Fruit fly (Drosophila melanogaster) whole organism, embryonic: ENCODE data around the gene Trim9.

Experiments
- Bgb ChIP-seq: fragments of 200-800 bp; sonication (Bioruptor generic); IDR thresholded peaks from 2 replicates; pipeline ENCODE4 v1.3.6; 2022; ENCODE audit warnings: missing biosample characterization, missing genetic modification characterization; ENCODE audit not compliant: partially characterized antibody
- BtbVII ChIP-seq: fragments of 200-800 bp; sonication (Bioruptor generic); optimal IDR thresholded peaks from 3 replicates; lab custom pipeline; 2017; ENCODE audit warnings: missing biosample characterization, mild to moderate bottlenecking, missing genetic modification characterization
- C15 ChIP-seq: fragments of 200-800 bp; sonication (Bioruptor generic); IDR thresholded peaks from 3 replicates; pipeline ENCODE4 v1.3.6; 2022; ENCODE audit warnings: missing biosample characterization, missing genetic modification characterization
- CG10267 ChIP-seq: fragments of 200-800 bp; sonication (Bioruptor generic); optimal IDR thresholded peaks from 2 replicates; lab custom pipeline; 2018; ENCODE audit warnings: missing biosample characterization, mild to moderate bottlenecking, missing genetic modification characterization, moderate library complexity
- CG13123 ChIP-seq: fragments of 200-800 bp; sonication (Bioruptor generic); optimal IDR thresholded peaks from 2 replicates; lab custom pipeline; 2016; ENCODE audit warnings: missing biosample characterization, missing genetic modification characterization
- CG13424 ChIP-seq: fragments of 200-800 bp; sonication (Bioruptor generic); optimal IDR thresholded peaks from 2 replicates; lab custom pipeline; 2019; ENCODE audit warnings: missing biosample characterization, mild to moderate bottlenecking, missing genetic modification characterization, moderate library complexity
- CG13775 ChIP-seq: fragments of 200-800 bp; sonication (Bioruptor generic); optimal IDR thresholded peaks from 3 replicates; lab custom pipeline; 2017; ENCODE audit warnings: missing biosample characterization, mild to moderate bottlenecking, missing genetic modification characterization
- CG14441 ChIP-seq: fragments of 200-800 bp; sonication (Bioruptor generic); IDR thresholded peaks from 2 replicates; pipeline ENCODE4 v1.3.6; 2022; ENCODE audit warnings: missing biosample characterization, missing genetic modification characterization
- CG14965 ChIP-seq: fragments of 200-800 bp; sonication (Bioruptor generic); optimal IDR thresholded peaks from 2 replicates; lab custom pipeline; 2016; ENCODE audit warnings: missing biosample characterization, missing genetic modification characterization, borderline replicate concordance
- CG15011 ChIP-seq: fragments of 200-800 bp; sonication (Bioruptor generic); optimal IDR thresholded peaks from 3 replicates; lab custom pipeline; 2018; ENCODE audit warnings: missing biosample characterization, mild to moderate bottlenecking, missing genetic modification characterization
- CG15073 ChIP-seq: fragments of 200-800 bp; sonication (Bioruptor generic); optimal IDR thresholded peaks from 2 replicates; lab custom pipeline; 2016; ENCODE audit warnings: missing biosample characterization, missing genetic modification characterization
- CG15269 ChIP-seq: fragments of 200-800 bp; sonication (Bioruptor generic); optimal IDR thresholded peaks from 2 replicates; lab custom pipeline; 2018; ENCODE audit warnings: missing biosample characterization, mild to moderate bottlenecking, missing genetic modification characterization, moderate library complexity
- CG17829 ChIP-seq: fragments of 200-800 bp; optimal IDR thresholded peaks from 2 replicates; lab custom pipeline; 2019; ENCODE audit warnings: missing biosample characterization, mild to moderate bottlenecking, missing genetic modification characterization, moderate library complexity
- CG18476 ChIP-seq: fragments of 200-800 bp; sonication (Bioruptor generic); optimal IDR thresholded peaks from 2 replicates; lab custom pipeline; 2016; ENCODE audit warnings: missing biosample characterization, mild to moderate bottlenecking, missing genetic modification characterization
- CG18599 ChIP-seq: fragments of 200-800 bp; sonication (Bioruptor generic); optimal IDR thresholded peaks from 3 replicates; lab custom pipeline; 2017; ENCODE audit warnings: missing biosample characterization, missing genetic modification characterization, mild to moderate bottlenecking, moderate library complexity, missing genetic modification reagents
- CG2199 ChIP-seq: fragments of 200-800 bp; sonication (Bioruptor generic); IDR thresholded peaks from 3 replicates; pipeline ENCODE4 v1.3.6; 2022; ENCODE audit warnings: missing biosample characterization, missing genetic modification characterization
- CG2889 ChIP-seq: fragments of 200-800 bp; sonication (Bioruptor generic); IDR thresholded peaks from 3 replicates; pipeline ENCODE4 v1.3.6; 2022; ENCODE audit warnings: missing biosample characterization, missing genetic modification characterization
- CG3163 ChIP-seq: fragments of 200-800 bp; sonication (Bioruptor generic); optimal IDR thresholded peaks from 3 replicates; lab custom pipeline; 2016; ENCODE audit warnings: missing biosample characterization, missing genetic modification characterization
- CG4328 ChIP-seq: fragments of 200-800 bp; sonication (Bioruptor generic); optimal IDR thresholded peaks from 3 replicates; lab custom pipeline; 2017; ENCODE audit warnings: missing biosample characterization, missing genetic modification reagents, missing genetic modification characterization
- CG4854 ChIP-seq: fragments of 200-800 bp; sonication (Bioruptor generic); optimal IDR thresholded peaks from 2 replicates; lab custom pipeline; 2016; ENCODE audit warnings: missing biosample characterization, missing genetic modification characterization, inconsistent platforms
- CG8765 ChIP-seq: fragments of 200-800 bp; sonication (Bioruptor generic); IDR thresholded peaks from 2 replicates; pipeline ENCODE4 v1.3.6; 2022; ENCODE audit warnings: missing biosample characterization, missing genetic modification characterization
- Chrac-16 ChIP-seq: fragments of 200-800 bp; sonication (Bioruptor generic); optimal IDR thresholded peaks from 3 replicates; lab custom pipeline; 2016; ENCODE audit warnings: missing biosample characterization, missing genetic modification characterization
- Dek ChIP-seq: fragments of 200-800 bp; sonication (Bioruptor generic); optimal IDR thresholded peaks from 3 replicates; lab custom pipeline; 2019; ENCODE audit warnings: missing biosample characterization, mild to moderate bottlenecking, missing genetic modification characterization, moderate library complexity
- HHEX ChIP-seq: fragments of 200-800 bp; sonication (Bioruptor generic); optimal IDR thresholded peaks from 3 replicates; lab custom pipeline; 2017; ENCODE audit warnings: missing biosample characterization, mild to moderate bottlenecking, missing genetic modification characterization, missing genetic modification reagents
- MBD-R2 ChIP-seq: fragments of 200-800 bp; sonication (Bioruptor generic); IDR thresholded peaks from 2 replicates; pipeline ENCODE4 v1.3.6; 2022; ENCODE audit warnings: missing biosample characterization, missing genetic modification characterization
- Nf-YA ChIP-seq: fragments of 200-800 bp; sonication (Bioruptor generic); IDR thresholded peaks from 2 replicates; pipeline ENCODE4 v1.3.6; 2022; ENCODE audit warnings: missing biosample characterization, missing genetic modification characterization
- Oaz ChIP-seq: fragments of 200-800 bp; sonication (Bioruptor generic); IDR thresholded peaks from 2 replicates; pipeline ENCODE4 v1.3.6; 2022; ENCODE audit warnings: missing biosample characterization, missing genetic modification characterization
- Rfx ChIP-seq: fragments of 200-800 bp; sonication (Bioruptor generic); IDR thresholded peaks from 2 replicates; pipeline ENCODE4 v1.3.6; 2022; ENCODE audit warnings: missing biosample characterization, missing genetic modification characterization
- Side ChIP-seq: fragments of 200-800 bp; sonication (Bioruptor generic); optimal IDR thresholded peaks from 2 replicates; lab custom pipeline; 2016; ENCODE audit warnings: missing biosample characterization, missing genetic modification characterization
- Sry-β ChIP-seq: fragments of 200-800 bp; sonication (Bioruptor generic); optimal IDR thresholded peaks from 2 replicates; lab custom pipeline; 2018; ENCODE audit warnings: missing biosample characterization, mild to moderate bottlenecking, missing genetic modification characterization, moderate library complexity
- Usf ChIP-seq: fragments of 200-800 bp; sonication (Bioruptor generic); optimal IDR thresholded peaks from 2 replicates; lab custom pipeline; 2017; ENCODE audit warnings: missing genotype, missing biosample characterization, missing genetic modification characterization
- Vsx1 ChIP-seq: fragments of 200-800 bp; sonication (Bioruptor generic); optimal IDR thresholded peaks from 2 replicates; lab custom pipeline; 2017; ENCODE audit warnings: missing biosample characterization, mild to moderate bottlenecking, missing genetic modification characterization, missing genetic modification reagents
- ab ChIP-seq: fragments of 200-800 bp; sonication (Bioruptor generic); optimal IDR thresholded peaks from 2 replicates; lab custom pipeline; 2016; ENCODE audit warnings: missing biosample characterization, missing genetic modification characterization
- az2 ChIP-seq: fragments of 200-800 bp; sonication (Bioruptor generic); optimal IDR thresholded peaks from 3 replicates; lab custom pipeline; 2016; ENCODE audit warnings: missing biosample characterization, missing genetic modification characterization
- bbx ChIP-seq: fragments of 200-800 bp; sonication (Bioruptor generic); IDR thresholded peaks from 2 replicates; pipeline ENCODE4 v1.3.6; 2022; ENCODE audit warnings: missing biosample characterization, missing genetic modification characterization; ENCODE audit not compliant: partially characterized antibody
- crc ChIP-seq: fragments of 200-800 bp; sonication (Bioruptor generic); optimal IDR thresholded peaks from 2 replicates; lab custom pipeline; 2016; ENCODE audit warnings: missing biosample characterization, missing genetic modification characterization
- fd64A ChIP-seq: fragments of 200-800 bp; sonication (Bioruptor generic); optimal IDR thresholded peaks from 3 replicates; lab custom pipeline; 2018; ENCODE audit warnings: missing biosample characterization, mild to moderate bottlenecking, missing genetic modification characterization
- gt ChIP-seq: fragments of 200-800 bp; sonication (Bioruptor generic); IDR thresholded peaks from 2 replicates; pipeline ENCODE4 v1.3.6; 2022; ENCODE audit warnings: missing biosample characterization, missing genetic modification characterization
- ind ChIP-seq: fragments of 200-800 bp; sonication (Bioruptor generic); optimal IDR thresholded peaks from 3 replicates; lab custom pipeline; 2016; ENCODE audit warnings: missing biosample characterization, missing genetic modification characterization
- klu ChIP-seq: fragments of 200-800 bp; sonication (Bioruptor generic); IDR thresholded peaks from 2 replicates; pipeline ENCODE4 v1.3.6; 2022; ENCODE audit warnings: missing biosample characterization, missing genetic modification characterization
- org-1 ChIP-seq: fragments of 200-800 bp; sonication (Bioruptor generic); optimal IDR thresholded peaks from 2 replicates; lab custom pipeline; 2017; ENCODE audit warnings: missing biosample characterization, missing genetic modification characterization
- pfk ChIP-seq: fragments of 200-800 bp; sonication (Bioruptor generic); optimal IDR thresholded peaks from 2 replicates; lab custom pipeline; 2018; ENCODE audit warnings: missing biosample characterization, mild to moderate bottlenecking, missing genetic modification characterization, moderate library complexity
- ranshi ChIP-seq: fragments of 200-800 bp; sonication (Bioruptor generic); IDR thresholded peaks from 2 replicates; pipeline ENCODE4 v1.3.6; 2022; ENCODE audit warnings: missing biosample characterization, missing genetic modification characterization
- sc ChIP-seq, 3 experiments: fragments of >200 bp in 2 of 3; fragments of 200-800 bp in 1 of 3; sonication (Bioruptor generic) in 1 of 3; optimal IDR thresholded peaks; 2 replicates in 2 of 3; 3 replicates in 1 of 3; lab custom pipeline; 2017; ENCODE audit warnings: mild to moderate bottlenecking in 1 of 3, missing biosample characterization in 1 of 3, missing genetic modification characterization in 1 of 3, missing genetic modification reagents in 1 of 3
- scrt ChIP-seq: fragments of 200-800 bp; sonication (Bioruptor generic); optimal IDR thresholded peaks from 2 replicates; lab custom pipeline; 2018; ENCODE audit warnings: missing biosample characterization, mild to moderate bottlenecking, missing genetic modification characterization, moderate library complexity
- sob ChIP-seq: fragments of 200-800 bp; sonication (Bioruptor generic); IDR thresholded peaks from 2 replicates; pipeline ENCODE4 v1.3.6; 2022; ENCODE audit warnings: missing biosample characterization, missing genetic modification characterization
- tin ChIP-seq: fragments of 200-800 bp; sonication (Bioruptor generic); optimal IDR thresholded peaks from 3 replicates; lab custom pipeline; 2016; ENCODE audit warnings: missing biosample characterization, missing genetic modification characterization
- tup ChIP-seq: fragments of 200-800 bp; sonication (Bioruptor generic); optimal IDR thresholded peaks from 2 replicates; lab custom pipeline; 2016; ENCODE audit warnings: missing biosample characterization, mild to moderate bottlenecking, missing genetic modification characterization, moderate library complexity
- zf30C ChIP-seq: fragments of 200-800 bp; sonication (Bioruptor generic); optimal IDR thresholded peaks from 3 replicates; lab custom pipeline; 2018; ENCODE audit warnings: missing biosample characterization, mild to moderate bottlenecking, missing genetic modification characterization
- zfh1 ChIP-seq: fragments of 200-800 bp; sonication (Bioruptor generic); IDR thresholded peaks from 3 replicates; pipeline ENCODE4 v1.3.6; 2022; ENCODE audit warnings: missing biosample characterization, missing genetic modification characterization

Gene Trim9

dm6 chr2L:10516470-10517048 lies 28.1 kb upstream of the Trim9 start (continued):
- no peak for TF ChIP-seq Vsx1 (GFP tag; lab: Kevin White, UChicago)
- peak; percentile 34 for TF ChIP-seq CG14441 (GFP tag; lab: Robert Waterston, UW)
- TF ChIP-seq CG2889 = no peak
- TF ChIP-seq bbx (GFP tag; lab: Robert Waterston, UW) = peak; percentile 48; the same call in 1 of the 2 replicates
- TF ChIP-seq CG18476 (GFP tag; lab: Kevin White, UChicago) = peak; percentile 36
- TF ChIP-seq Side (GFP tag; lab: Kevin White, UChicago) = peak; percentile 27
- TF ChIP-seq az2 (GFP tag; lab: Kevin White, UChicago) = peak; percentile 32
- no peak for TF ChIP-seq CG13123 (GFP tag; lab: Kevin White, UChicago)
- TF ChIP-seq fd64A (GFP tag; lab: Kevin White, UChicago) = no peak
- TF ChIP-seq CG13775 (GFP tag; lab: Kevin White, UChicago) = peak; percentile 43
- TF ChIP-seq MBD-R2 = peak; percentile 42
- peak; percentile 33 for TF ChIP-seq HHEX
- peak; percentile 19; the same call in 1 of the 3 replicates for TF ChIP-seq zfh1 (GFP tag; lab: Robert Waterston, UW)
- TF ChIP-seq crc (GFP tag; lab: Kevin White, UChicago) = no peak
- TF ChIP-seq sc (optimal IDR thresholded peaks at IDR 0.05; lab: Kevin White, UChicago) = no peak
- no peak for TF ChIP-seq sc (GFP tag; optimal IDR thresholded peaks at IDR 0.05; lab: Kevin White, UChicago)
- no peak for TF ChIP-seq gt (GFP tag; lab: Robert Waterston, UW)
- TF ChIP-seq org-1 (GFP tag; lab: Kevin White, UChicago) = peak; percentile 36
- peak; percentile 26 for TF ChIP-seq CG15269 (tag; lab: Kevin White, UChicago)
- no peak for TF ChIP-seq tup (GFP tag; lab: Kevin White, UChicago)
- TF ChIP-seq ranshi (GFP tag; lab: Robert Waterston, UW) = peak; percentile 4
- no peak for TF ChIP-seq zf30C (GFP tag; lab: Kevin White, UChicago)
- no peak for TF ChIP-seq CG14965 (GFP tag; lab: Kevin White, UChicago)
- no peak for TF ChIP-seq CG4328 (GFP tag; lab: Kevin White, UChicago)
- peak; percentile 50; the same call in 1 of the 2 replicates for TF ChIP-seq Bgb (GFP tag; lab: Robert Waterston, UW)
- no peak for TF ChIP-seq CG8765
- no peak for TF ChIP-seq C15 (GFP tag; lab: Robert Waterston, UW)
- TF ChIP-seq CG18599 (GFP tag; lab: Kevin White, UChicago) = peak; percentile 44
- no peak for TF ChIP-seq scrt (GFP tag; lab: Kevin White, UChicago)
- TF ChIP-seq klu = no peak
- TF ChIP-seq CG13424 = peak; percentile 51
- peak; percentile 20 for TF ChIP-seq ind (GFP tag; lab: Kevin White, UChicago)
- TF ChIP-seq tin (GFP tag; lab: Kevin White, UChicago) = no peak
- TF ChIP-seq CG4854 = peak; percentile 8
- peak; percentile 31; the same call in 1 of the 2 replicates for TF ChIP-seq Oaz (GFP tag; lab: Robert Waterston, UW)
- TF ChIP-seq Nf-YA (GFP tag; lab: Robert Waterston, UW) = no peak
- TF ChIP-seq CG3163 = no peak
- TF ChIP-seq CG2199 (GFP tag; lab: Robert Waterston, UW) = no peak
- TF ChIP-seq CG15011 (GFP tag; lab: Kevin White, UChicago) = no peak
- no peak for TF ChIP-seq pfk (GFP tag; lab: Kevin White, UChicago)
- TF ChIP-seq CG17829 = no peak
- peak; percentile 10 for TF ChIP-seq CG10267
- TF ChIP-seq Rfx (GFP tag; lab: Robert Waterston, UW) = no peak; the same call in 1 of the 2 replicates
- no peak for TF ChIP-seq Sry-β (GFP tag; lab: Kevin White, UChicago)
- TF ChIP-seq Usf = no peak
- no peak for TF ChIP-seq Dek (tag; lab: Kevin White, UChicago)
- TF ChIP-seq BtbVII = no peak
- TF ChIP-seq CG15073 = no peak
- TF ChIP-seq ab = no peak
- TF ChIP-seq Chrac-16 (GFP tag; lab: Kevin White, UChicago) = no peak
- peak; percentile 38; the same call in 1 of the 2 replicates for TF ChIP-seq sob (GFP tag; lab: Robert Waterston, UW)
